Worm (Caenorhabditis elegans) whole organism, mixed stage, embryonic: ENCODE data around the gene fbxa-194.

ENCODE experiments used
- M03D4.4 ChIP-seq: sonication (generic microtip); optimal IDR thresholded peaks from 2 replicates; lab custom pipeline; 2017; ENCODE audit warnings: mild to moderate bottlenecking, missing genetic modification characterization, missing compliant biosample characterization
- blmp-1 ChIP-seq: fragments of 150-350 bp; optimal IDR thresholded peaks from 2 replicates; lab custom pipeline; 2014; ENCODE audit warnings: missing biosample characterization, missing genetic modification characterization
- ceh-39 ChIP-seq: fragments of 150-350 bp; optimal IDR thresholded peaks from 2 replicates; lab custom pipeline; 2014; ENCODE audit warnings: missing biosample characterization, missing genetic modification characterization
- ceh-83 ChIP-seq: fragments of 200-800 bp; sonication (Bioruptor generic); optimal IDR thresholded peaks from 2 replicates; lab custom pipeline; 2018; ENCODE audit warnings: mild to moderate bottlenecking, missing genetic modification characterization, missing compliant biosample characterization
- ces-1 ChIP-seq: fragments of 150-350 bp; optimal IDR thresholded peaks from 2 replicates; lab custom pipeline; 2014; ENCODE audit warnings: missing biosample characterization, missing genetic modification reagents, missing genetic modification characterization
- cnd-1 ChIP-seq: fragments of 200-800 bp; sonication (Bioruptor generic); optimal IDR thresholded peaks from 2 replicates; lab custom pipeline; 2018; ENCODE audit warnings: mild to moderate bottlenecking, missing genetic modification characterization, missing compliant biosample characterization
- elt-1 ChIP-seq: sonication (generic microtip); optimal IDR thresholded peaks from 2 replicates; lab custom pipeline; 2017; ENCODE audit warnings: missing genetic modification characterization, mild to moderate bottlenecking, missing compliant biosample characterization, antibody characterized with exemption, moderate library complexity, borderline replicate concordance; ENCODE audit not compliant: insufficient read depth
- elt-3 ChIP-seq: fragments of 150-350 bp; optimal IDR thresholded peaks from 2 replicates; lab custom pipeline; 2014; ENCODE audit warnings: missing biosample characterization, missing genetic modification characterization
- flh-1 ChIP-seq: fragments of 200-800 bp; sonication (Bioruptor generic); optimal IDR thresholded peaks from 2 replicates; lab custom pipeline; 2018; ENCODE audit warnings: mild to moderate bottlenecking, missing genetic modification characterization, moderate library complexity, missing compliant biosample characterization
- ham-2 ChIP-seq: fragments of 200-800 bp; sonication (Bioruptor generic); optimal IDR thresholded peaks from 2 replicates; lab custom pipeline; 2018; ENCODE audit warnings: mild to moderate bottlenecking, missing genetic modification characterization, missing compliant biosample characterization
- hlh-1 ChIP-seq: fragments of 150-350 bp; optimal IDR thresholded peaks from 2 replicates; lab custom pipeline; 2014; ENCODE audit warnings: missing biosample characterization, missing genetic modification reagents, missing genetic modification characterization
- lin-13 ChIP-seq: fragments of 150-350 bp; optimal IDR thresholded peaks from 2 replicates; lab custom pipeline; 2014; ENCODE audit warnings: missing biosample characterization, missing genetic modification characterization
- lin-32 ChIP-seq: fragments of 200-800 bp; sonication (Bioruptor generic); optimal IDR thresholded peaks from 2 replicates; lab custom pipeline; 2018; ENCODE audit warnings: mild to moderate bottlenecking, missing genetic modification characterization, missing compliant biosample characterization
- mab-5 ChIP-seq: fragments of 150-350 bp; optimal IDR thresholded peaks from 2 replicates; lab custom pipeline; 2014; ENCODE audit warnings: missing biosample characterization, missing genetic modification characterization
- mep-1 ChIP-seq: fragments of 150-350 bp; optimal IDR thresholded peaks from 2 replicates; lab custom pipeline; 2017; ENCODE audit warnings: missing biosample characterization, missing genetic modification reagents, missing genetic modification characterization, inconsistent platforms
- mls-2 ChIP-seq: sonication (generic microtip); optimal IDR thresholded peaks from 2 replicates; lab custom pipeline; 2016; ENCODE audit warnings: mild to moderate bottlenecking, missing genetic modification characterization, moderate library complexity, missing compliant biosample characterization
- nhr-12 ChIP-seq: fragments of 150-350 bp; optimal IDR thresholded peaks from 2 replicates; lab custom pipeline; 2014; ENCODE audit warnings: missing biosample characterization, missing genetic modification characterization
- nhr-2 ChIP-seq: fragments of 150-350 bp; optimal IDR thresholded peaks from 2 replicates; lab custom pipeline; 2014; ENCODE audit warnings: missing biosample characterization, missing genetic modification characterization
- nhr-28 ChIP-seq: fragments of 150-350 bp; optimal IDR thresholded peaks from 2 replicates; lab custom pipeline; 2014; ENCODE audit warnings: missing biosample characterization, missing genetic modification characterization
- nhr-76 ChIP-seq: sonication (generic microtip); optimal IDR thresholded peaks from 2 replicates; lab custom pipeline; 2017; ENCODE audit warnings: missing biosample characterization, missing genetic modification characterization
- sem-2 ChIP-seq: fragments of 200-800 bp; sonication (Bioruptor generic); optimal IDR thresholded peaks from 2 replicates; lab custom pipeline; 2018; ENCODE audit warnings: mild to moderate bottlenecking, missing genetic modification characterization, missing compliant biosample characterization
- snpc-4 ChIP-seq: fragments of 150-350 bp; optimal IDR thresholded peaks from 2 replicates; lab custom pipeline; 2014; ENCODE audit warnings: missing biosample characterization, missing genetic modification characterization
- sptf-1 ChIP-seq: sonication (generic microtip); optimal IDR thresholded peaks from 2 replicates; lab custom pipeline; 2017; ENCODE audit warnings: mild to moderate bottlenecking, missing genetic modification characterization, moderate library complexity, missing compliant biosample characterization
- tbx-8 ChIP-seq: fragments of 200-800 bp; sonication (Bioruptor generic); optimal IDR thresholded peaks from 2 replicates; lab custom pipeline; 2018; ENCODE audit warnings: mild to moderate bottlenecking, missing genetic modification characterization, moderate library complexity, missing compliant biosample characterization
- unc-120 ChIP-seq: sonication (generic microtip); optimal IDR thresholded peaks from 2 replicates; lab custom pipeline; 2017; ENCODE audit warnings: missing genetic modification characterization, missing compliant biosample characterization; ENCODE audit not compliant: poor library complexity, severe bottlenecking
- unc-62 ChIP-seq: fragments of 150-350 bp; optimal IDR thresholded peaks from 2 replicates; lab custom pipeline; 2014; ENCODE audit warnings: missing biosample characterization, missing genetic modification reagents, missing genetic modification characterization
- zip-8 ChIP-seq: fragments of 150-350 bp; optimal IDR thresholded peaks from 2 replicates; lab custom pipeline; 2014; ENCODE audit warnings: missing biosample characterization, missing genetic modification characterization
- ztf-11 ChIP-seq: fragments of 150-350 bp; optimal IDR thresholded peaks from 2 replicates; lab custom pipeline; 2014; ENCODE audit warnings: missing biosample characterization, missing genetic modification characterization

fbxa-194 gene

ce11 chrV:19756253-19756652 is 22.3 kb downstream of the fbxa-194 start, which contains the start of gene W04E12.9:
W04E12.9 (plus strand) TSS chrV:19756553.
- no peak for TF ChIP-seq sptf-1 (tag; lab: Kevin White, UChicago)
- TF ChIP-seq ceh-39 (tag; lab: Kevin White, UChicago): no peak
- no peak for TF ChIP-seq elt-3 (tag; lab: Kevin White, UChicago)
- no peak for TF ChIP-seq cnd-1 (tag; lab: Kevin White, UChicago)
- TF ChIP-seq zip-8 (tag; lab: Kevin White, UChicago): no peak
- TF ChIP-seq flh-1 (GFP tag; lab: Kevin White, UChicago): no peak
- TF ChIP-seq mep-1 (tag; lab: Kevin White, UChicago): no peak

- TF ChIP-seq nhr-76: no peak
- TF ChIP-seq lin-13 (tag; lab: Kevin White, UChicago): no peak
- TF ChIP-seq unc-62 (GFP tag; lab: Kevin White, UChicago): no peak
- no peak for TF ChIP-seq ceh-83
- no peak for TF ChIP-seq flh-1 (GFP tag; lab: Kevin White, UChicago)
- TF ChIP-seq mls-2 (tag; lab: Kevin White, UChicago): no peak
- no peak for TF ChIP-seq nhr-2 (tag; lab: Kevin White, UChicago)
- TF ChIP-seq nhr-12 (tag; lab: Kevin White, UChicago): no peak
- TF ChIP-seq ham-2 (GFP tag; lab: Kevin White, UChicago): no peak
- TF ChIP-seq unc-120 (tag; lab: Kevin White, UChicago): no peak
- no peak for TF ChIP-seq elt-1
- TF ChIP-seq hlh-1 (tag; lab: Kevin White, UChicago): no peak
Measured at ce11 chrV:19755260-19755659, 23.2 kb downstream of the fbxa-194 start, which contains the start of gene clec-50. clec-50 (minus strand) TSS chrV:19755368.

ce11 chrV:19754331-19754730 is 24.2 kb downstream of the fbxa-194 start:
- TF ChIP-seq cnd-1 (tag; lab: Kevin White, UChicago): no peak
- TF ChIP-seq blmp-1: no peak
- TF ChIP-seq sem-2: no peak
- TF ChIP-seq tbx-8 (GFP tag; lab: Kevin White, UChicago): no peak
- TF ChIP-seq lin-32 (GFP tag; lab: Kevin White, UChicago): no peak
- TF ChIP-seq flh-1 (GFP tag; lab: Kevin White, UChicago): no peak
- no peak for TF ChIP-seq unc-120 (tag; lab: Kevin White, UChicago)
- TF ChIP-seq unc-62 (GFP tag; lab: Kevin White, UChicago): no peak
- no peak for TF ChIP-seq mep-1 (tag; lab: Kevin White, UChicago)
- TF ChIP-seq ces-1: no peak

ce11 chrV:19752879-19753278 is 25.6 kb downstream of the fbxa-194 start:
- TF ChIP-seq mab-5 (tag; lab: Kevin White, UChicago) (no peak), elt-3 (tag; lab: Kevin White, UChicago) (no peak), zip-8 (tag; lab: Kevin White, UChicago) (no peak), hlh-1 (tag; lab: Kevin White, UChicago) (no peak), sem-2 (no peak)

ce11 chrV:19751124-19751523 is 27.4 kb downstream of the fbxa-194 start, which contains the start of gene clec-49:
clec-49 (minus strand) TSS chrV:19751226.
- no peak for TF ChIP-seq sem-2

ce11 chrV:19747144-19747543 is 31.4 kb downstream of the fbxa-194 start:
- TF ChIP-seq nhr-2 (tag; lab: Kevin White, UChicago) (no peak), ztf-11 (tag; lab: Kevin White, UChicago) (no peak), ceh-39 (tag; lab: Kevin White, UChicago) (no peak), nhr-28 (tag; lab: Kevin White, UChicago) (no peak), mls-2 (tag; lab: Kevin White, UChicago) (no peak), mab-5 (tag; lab: Kevin White, UChicago) (no peak), cnd-1 (tag; lab: Kevin White, UChicago) (no peak), M03D4.4 (tag; lab: Kevin White, UChicago) (no peak), snpc-4 (tag; lab: Kevin White, UChicago) (no peak)
- TF ChIP-seq, all 35 proteins: peak for 0
